Worm (Caenorhabditis elegans): ENCODE data around the gene clec-166.
A peak's percentile ranks its signal among the peaks of the same experiment; 100 is the strongest.

The clec-166 gene

DNA sequence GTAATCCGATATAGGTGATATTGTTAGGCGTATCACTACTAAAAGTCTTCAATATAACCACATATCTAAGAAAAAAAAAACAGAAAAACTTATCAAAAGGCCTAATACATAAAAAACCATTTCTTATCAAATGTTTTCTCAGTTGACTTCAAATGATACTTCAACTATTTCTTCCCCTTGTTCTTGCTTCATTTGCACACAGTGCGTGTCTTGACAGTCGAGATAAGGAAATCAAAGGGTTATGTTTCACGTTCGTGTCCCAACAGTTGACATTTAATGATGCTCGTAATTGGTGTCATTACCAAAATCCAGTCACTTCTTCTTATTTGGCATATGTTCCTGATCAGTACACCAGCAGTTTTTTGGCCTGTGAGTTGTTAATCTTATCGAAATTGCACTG is 15.6 kb upstream of the clec-166 start, which contains the start of gene clec-170:
TSS of gene clec-170 (plus strand) at position 143 of the 400 bp plus-strand sequence.
- TF ChIP-seq jun-1 (tag; optimal IDR thresholded peaks at IDR 0.05) (no peak), nhr-23 (tag; optimal IDR thresholded peaks at IDR 0.05) (no peak), elt-2 (tag; optimal IDR thresholded peaks at IDR 0.05) (peak; percentile 81), ceh-9 (tag; optimal IDR thresholded peaks at IDR 0.05) (no peak), pqm-1 (tag; optimal IDR thresholded peaks at IDR 0.05) (peak; percentile 12)

DNA sequence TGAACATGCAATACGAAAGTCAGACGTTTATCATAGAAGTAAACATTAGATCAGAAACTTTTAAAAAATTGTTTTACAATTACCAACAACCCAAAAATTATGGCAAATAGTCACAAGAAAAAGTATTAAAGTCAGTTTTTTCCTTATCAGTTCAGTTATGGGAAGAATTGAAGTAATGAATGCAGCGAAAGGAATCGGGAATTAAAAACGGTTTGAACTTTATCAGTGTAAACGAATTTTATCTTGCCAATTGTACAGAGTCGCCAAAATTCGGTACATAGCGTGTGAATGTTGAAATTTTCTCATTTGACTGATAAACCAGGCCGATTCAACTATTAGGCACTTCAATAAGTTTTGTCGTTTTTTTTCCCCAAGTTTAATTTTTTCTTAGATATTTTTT is 15.0 kb upstream of the clec-166 start:
- TF ChIP-seq nhr-11 (tag; optimal IDR thresholded peaks at IDR 0.05), result no peak
- TF ChIP-seq fkh-2 (tag; optimal IDR thresholded peaks at IDR 0.05), result no peak
- peak; percentile 97 for TF ChIP-seq elt-2 (tag; optimal IDR thresholded peaks at IDR 0.05)
- peak; percentile 61 for TF ChIP-seq jun-1 (tag; optimal IDR thresholded peaks at IDR 0.05)
- peak; percentile 24 for TF ChIP-seq pha-4 (tag; optimal IDR thresholded peaks at IDR 0.05)
- TF ChIP-seq pqm-1 (tag; optimal IDR thresholded peaks at IDR 0.05), result peak; percentile 78

DNA sequence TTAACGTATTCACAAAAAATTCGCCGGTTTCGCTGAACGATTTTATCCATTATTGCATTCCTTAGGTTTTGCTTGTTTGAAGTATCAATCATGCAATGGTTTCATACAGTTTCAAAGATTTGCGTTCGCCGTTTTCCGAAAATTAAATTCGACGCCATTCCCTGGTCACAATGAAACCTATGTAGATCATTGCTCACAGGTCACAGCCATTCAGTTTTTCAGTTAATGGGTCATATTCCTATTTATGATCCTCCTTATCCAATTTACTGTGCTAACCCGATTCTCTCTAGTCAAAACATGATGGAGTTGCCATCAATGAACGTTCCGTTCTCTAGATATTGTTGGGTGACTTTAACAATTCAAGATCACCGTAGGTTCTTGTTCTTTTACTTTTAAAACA is 13.8 kb upstream of the clec-166 start, which contains the start of gene F38A1.13:
TSS of gene F38A1.13 (plus strand) at position 301 of the 400 bp plus-strand sequence.
- TF ChIP-seq elt-1 (tag; optimal IDR thresholded peaks at IDR 0.05) (no peak), nhr-12 (tag; optimal IDR thresholded peaks at IDR 0.05) (no peak), elt-3 (tag; optimal IDR thresholded peaks at IDR 0.05) (no peak), snpc-4 (tag; optimal IDR thresholded peaks at IDR 0.05) (no peak), mdl-1 (tag; optimal IDR thresholded peaks at IDR 0.05) (no peak), egl-27 (tag; optimal IDR thresholded peaks at IDR 0.05) (no peak), ceh-82 (tag; optimal IDR thresholded peaks at IDR 0.05) (no peak)

DNA sequence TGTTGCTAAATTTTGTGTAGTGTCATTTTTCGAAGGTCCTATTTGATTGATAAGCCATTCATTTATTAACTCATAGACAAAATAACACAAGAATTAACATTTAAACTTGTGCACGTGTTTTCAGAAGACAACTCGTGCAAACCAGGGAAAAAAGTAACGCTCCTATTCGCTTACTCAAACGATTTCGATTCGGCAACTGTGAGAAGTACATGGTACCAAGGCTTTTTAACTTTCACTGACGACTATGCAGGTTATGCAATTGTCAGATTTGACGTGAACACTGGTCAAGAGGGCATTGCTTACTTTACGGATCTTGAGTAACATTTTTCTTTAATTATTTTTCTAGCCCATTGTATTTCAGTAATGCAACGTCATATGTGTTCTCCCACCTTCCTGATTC is 10.8 kb upstream of the clec-166 start:
- TF ChIP-seq ztf-11 (tag; optimal IDR thresholded peaks at IDR 0.05), result no peak
- TF ChIP-seq nfya-1 (tag; optimal IDR thresholded peaks at IDR 0.05; ENCODE audit: insufficient read depth), result no peak
- no peak for TF ChIP-seq lsy-12 (tag; optimal IDR thresholded peaks at IDR 0.05)
- no peak for TF ChIP-seq eor-1 (tag; optimal IDR thresholded peaks at IDR 0.05)

DNA sequence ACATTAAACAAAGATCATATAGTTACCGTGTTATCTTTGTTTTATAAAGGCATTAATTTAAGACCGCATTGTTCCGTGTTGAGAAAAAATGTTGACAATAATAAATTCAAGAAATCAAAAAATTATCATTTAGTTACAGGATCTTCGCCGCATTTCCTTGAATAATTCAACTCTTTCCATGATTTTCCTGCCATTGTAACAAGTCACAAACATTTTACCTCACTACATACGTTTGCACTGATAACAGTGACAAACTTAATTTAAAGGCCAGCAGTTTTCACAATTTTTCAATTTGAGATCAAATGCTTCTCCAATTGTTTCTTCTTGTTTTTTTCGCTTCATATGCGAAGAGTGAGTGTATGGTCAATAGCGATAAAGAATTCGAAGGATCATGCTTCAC is 9.9 kb upstream of the clec-166 start, which contains the start of gene clec-169:
TSS of gene clec-169 (plus strand) at position 301 of the 400 bp plus-strand sequence.
- TF ChIP-seq elt-1 (tag; optimal IDR thresholded peaks at IDR 0.05) (no peak), pqm-1 (tag; optimal IDR thresholded peaks at IDR 0.05) (peak; percentile 12)

DNA sequence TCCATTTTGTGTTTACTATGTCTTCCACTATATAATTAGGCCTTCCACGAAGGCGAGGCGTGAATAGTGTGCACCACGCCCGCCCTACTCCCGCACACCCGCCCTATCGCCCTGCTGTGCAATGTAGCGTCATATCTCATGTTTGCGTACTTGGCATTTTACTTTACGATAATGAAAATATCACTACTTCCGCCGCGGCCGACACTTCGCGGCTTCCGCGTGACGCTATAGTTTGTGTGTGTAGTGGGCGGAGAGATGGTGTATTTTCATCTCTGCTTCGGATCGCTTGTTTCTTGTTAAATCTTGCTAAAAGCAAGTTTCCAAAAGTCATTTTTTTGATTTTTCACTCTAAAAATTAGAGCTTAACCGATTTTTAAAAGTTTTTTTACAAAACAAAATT is 9.3 kb upstream of the clec-166 start:
- TF ChIP-seq jun-1 (tag; optimal IDR thresholded peaks at IDR 0.05) (no peak), nhr-28 (tag; optimal IDR thresholded peaks at IDR 0.05) (no peak), elt-2 (tag; optimal IDR thresholded peaks at IDR 0.05) (peak; percentile 38), hmg-11 (tag; optimal IDR thresholded peaks at IDR 0.05) (no peak)

DNA sequence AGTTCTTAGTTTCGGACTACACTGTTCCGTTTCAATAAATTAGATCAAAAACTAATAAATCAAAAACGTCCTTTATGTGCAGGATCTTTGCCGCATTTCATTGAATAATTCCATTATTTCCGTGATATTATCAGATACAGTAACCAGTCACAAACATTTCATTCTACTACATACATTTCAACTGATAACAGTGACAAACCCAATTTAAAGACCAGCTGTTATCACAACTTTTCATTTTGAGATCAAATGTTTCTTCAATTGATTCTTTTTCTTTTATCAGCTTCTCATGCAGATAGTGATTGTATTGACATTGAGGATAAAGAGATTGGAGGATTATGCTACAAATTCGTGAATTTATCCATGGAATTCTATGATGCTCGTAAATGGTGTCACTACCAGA is 5.6 kb upstream of the clec-166 start, which contains the start of gene clec-168:
TSS of gene clec-168 (plus strand) at position 247 of the 400 bp plus-strand sequence.
- no peak for TF ChIP-seq unc-39 (tag; optimal IDR thresholded peaks at IDR 0.05)
- TF ChIP-seq elt-2 (tag; optimal IDR thresholded peaks at IDR 0.05), result peak; percentile 69
- peak; percentile 78 for TF ChIP-seq pqm-1 (tag; optimal IDR thresholded peaks at IDR 0.05)
- no peak for TF ChIP-seq elt-1 (tag; optimal IDR thresholded peaks at IDR 0.05)
- no peak for TF ChIP-seq nhr-77 (tag; optimal IDR thresholded peaks at IDR 0.05)
- TF ChIP-seq hmg-11 (tag; optimal IDR thresholded peaks at IDR 0.05), result no peak
- TF ChIP-seq tbx-2 (tag; optimal IDR thresholded peaks at IDR 0.05), result no peak

DNA sequence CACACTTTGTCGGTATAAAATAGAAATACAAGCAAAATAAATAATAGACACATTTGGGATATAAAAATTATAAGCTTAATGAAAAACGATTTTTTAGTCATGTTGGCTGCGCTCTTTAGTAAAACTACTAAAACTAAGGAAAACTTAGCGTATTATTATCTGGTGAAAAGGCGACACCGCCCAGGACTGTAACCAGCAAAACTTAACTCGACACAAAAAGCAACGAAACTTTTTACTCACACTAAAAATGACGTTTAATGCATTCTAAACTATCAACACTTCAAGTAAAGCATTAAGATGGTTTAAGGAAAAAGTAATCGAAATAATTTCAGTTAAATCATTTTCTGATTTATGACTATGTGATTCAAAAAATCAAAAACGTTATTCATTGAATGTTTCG is 4.5 kb upstream of the clec-166 start, which contains the start of gene clec-167:
TSS of gene clec-167 (minus strand) at position 101 of the 400 bp plus-strand sequence.
- TF ChIP-seq ceh-16 (tag; optimal IDR thresholded peaks at IDR 0.05) (no peak), ceh-9 (tag; optimal IDR thresholded peaks at IDR 0.05) (no peak), ceh-28 (tag; optimal IDR thresholded peaks at IDR 0.05) (no peak), nhr-77 (tag; optimal IDR thresholded peaks at IDR 0.05) (no peak), nhr-23 (tag; optimal IDR thresholded peaks at IDR 0.05) (no peak), ztf-11 (tag; optimal IDR thresholded peaks at IDR 0.05) (no peak), mml-1 (tag; optimal IDR thresholded peaks at IDR 0.05) (no peak), nhr-67 (tag; optimal IDR thresholded peaks at IDR 0.05) (no peak), unc-39 (tag; optimal IDR thresholded peaks at IDR 0.05) (no peak), ceh-82 (tag; optimal IDR thresholded peaks at IDR 0.05) (no peak), ztf-4 (tag; optimal IDR thresholded peaks at IDR 0.05) (no peak), pha-4 (tag; optimal IDR thresholded peaks at IDR 0.05) (no peak), fos-1 (tag; optimal IDR thresholded peaks at IDR 0.05) (no peak), jun-1 (tag; optimal IDR thresholded peaks at IDR 0.05) (no peak), sea-2 (GFP tag; optimal IDR thresholded peaks at IDR 0.05) (no peak), hmg-11 (tag; optimal IDR thresholded peaks at IDR 0.05) (no peak), fkh-10 (GFP tag; optimal IDR thresholded peaks at IDR 0.05) (no peak), elt-1 (tag; optimal IDR thresholded peaks at IDR 0.05) (no peak)
